Worm (Caenorhabditis elegans) whole organism, L4 larva: ENCODE results near the gene F58E2.3.

Source experiments
- Y105C5A.15 ChIP-seq: fragments of 200-800 bp; sonication (Bioruptor generic); IDR thresholded peaks from 2 replicates; pipeline ENCODE4 v1.3.6; 2022; ENCODE audit warnings: missing genetic modification characterization, missing compliant biosample characterization
- Y48G9A.11 ChIP-seq: fragments of 200-800 bp; sonication (Bioruptor generic); IDR thresholded peaks from 2 replicates; pipeline ENCODE4 v1.3.6; 2022; ENCODE audit warnings: missing genetic modification reagents, missing genetic modification characterization, missing compliant biosample characterization
- Y75B8A.6 ChIP-seq: fragments of 200-800 bp; sonication (Bioruptor generic); IDR thresholded peaks from 2 replicates; pipeline ENCODE4 v1.3.6; 2022; ENCODE audit warnings: missing genetic modification reagents, missing genetic modification characterization, missing compliant biosample characterization
- aha-1 ChIP-seq: fragments of 150-350 bp; peaks from one replicate; lab custom pipeline; 2014; ENCODE audit warnings: missing biosample characterization, missing genetic modification characterization
- aly-2 ChIP-seq: sonication (generic microtip); optimal IDR thresholded peaks from 2 replicates; lab custom pipeline; 2018; ENCODE audit warnings: missing biosample characterization, missing genetic modification characterization
- ama-1 ChIP-seq: fragments of 150-350 bp; optimal IDR thresholded peaks from 2 replicates; lab custom pipeline; 2014; ENCODE audit warnings: inconsistent platforms, mixed read lengths
- arid-1 ChIP-seq: fragments of 200-800 bp; sonication (Bioruptor generic); conservative IDR thresholded peaks from 2 replicates; pipeline ENCODE4 v1.3.6; 2022; ENCODE audit warnings: missing genetic modification reagents, missing genetic modification characterization, missing compliant biosample characterization
- attf-4 ChIP-seq: sonication (generic microtip); optimal IDR thresholded peaks from 3 replicates; lab custom pipeline; 2017; ENCODE audit warnings: missing biosample characterization, missing genetic modification characterization
- ceh-44 ChIP-seq: fragments of 200-800 bp; sonication (Bioruptor generic); IDR thresholded peaks from 2 replicates; pipeline ENCODE4 v1.3.6; 2022; ENCODE audit warnings: missing genetic modification reagents, missing genetic modification characterization, missing compliant biosample characterization
- ceh-62 ChIP-seq: sonication (generic microtip); optimal IDR thresholded peaks from 2 replicates; lab custom pipeline; 2017; ENCODE audit warnings: missing biosample characterization, missing genetic modification characterization
- ces-1 ChIP-seq: fragments of 150-350 bp; sonication (generic microtip); optimal IDR thresholded peaks from 4 replicates; lab custom pipeline; 2014; ENCODE audit warnings: missing biosample characterization, missing genetic modification reagents, missing genetic modification characterization
- ctbp-1 ChIP-seq: fragments of 200-800 bp; sonication (Bioruptor generic); IDR thresholded peaks from 2 replicates; pipeline ENCODE4 v1.3.6; 2022; ENCODE audit warnings: missing genetic modification reagents, missing genetic modification characterization, missing compliant biosample characterization
- dmd-8 ChIP-seq: fragments of 200-800 bp; sonication (Bioruptor generic); IDR thresholded peaks from 2 replicates; pipeline ENCODE4 v1.3.6; 2022; ENCODE audit warnings: missing genetic modification characterization, missing compliant biosample characterization
- dmd-9 ChIP-seq: fragments of 200-800 bp; sonication (Bioruptor generic); IDR thresholded peaks from 2 replicates; pipeline ENCODE4 v1.3.6; 2022; ENCODE audit warnings: missing genetic modification reagents, missing genetic modification characterization, missing compliant biosample characterization
- dve-1 ChIP-seq: sonication (generic microtip); optimal IDR thresholded peaks from 2 replicates; lab custom pipeline; 2017; ENCODE audit warnings: antibody characterized with exemption, mild to moderate bottlenecking, missing genetic modification characterization, missing compliant biosample characterization; ENCODE audit not compliant: insufficient read depth
- egl-27 ChIP-seq: sonication (generic microtip); optimal IDR thresholded peaks from 3 replicates; lab custom pipeline; 2017; ENCODE audit warnings: missing biosample characterization, missing genetic modification reagents, missing genetic modification characterization
- fkh-10 ChIP-seq: fragments of 150-350 bp; optimal IDR thresholded peaks from 2 replicates; lab custom pipeline; 2014; ENCODE audit warnings: missing biosample characterization, missing genetic modification reagents, missing genetic modification characterization
- gei-8 ChIP-seq: fragments of 200-800 bp; sonication (Bioruptor generic); optimal IDR thresholded peaks from 2 replicates; lab custom pipeline; 2018; ENCODE audit warnings: mild to moderate bottlenecking, missing genetic modification characterization, missing compliant biosample characterization
- hif-1 ChIP-seq, 2 experiments: sonication (generic microtip); optimal IDR thresholded peaks; 2 replicates each; lab custom pipeline; 2016 to 2017; ENCODE audit warnings: missing compliant biosample characterization in 2 of 2, missing genetic modification characterization in 2 of 2, missing genetic modification reagents in 2 of 2, missing genotype in 2 of 2, mild to moderate bottlenecking in 1 of 2
- jun-1 ChIP-seq: fragments of 150-350 bp; optimal IDR thresholded peaks from 2 replicates; lab custom pipeline; 2014; ENCODE audit warnings: missing biosample characterization, missing genetic modification reagents, missing genetic modification characterization
- lin-13 ChIP-seq: fragments of 150-350 bp; optimal IDR thresholded peaks from 2 replicates; lab custom pipeline; 2014; ENCODE audit warnings: missing biosample characterization, missing genetic modification reagents, missing genetic modification characterization
- lin-15B ChIP-seq: fragments of 150-350 bp; sonication (generic microtip); optimal IDR thresholded peaks from 3 replicates; lab custom pipeline; 2014; ENCODE audit warnings: missing biosample characterization, missing genetic modification characterization
- lin-29 ChIP-seq: fragments of 200-800 bp; sonication (Bioruptor generic); IDR thresholded peaks from 2 replicates; pipeline ENCODE4 v1.3.6; 2022; ENCODE audit warnings: missing genetic modification reagents, missing genetic modification characterization, missing compliant biosample characterization
- lin-38 ChIP-seq: fragments of 200-800 bp; sonication (Bioruptor generic); IDR thresholded peaks from 2 replicates; pipeline ENCODE4 v1.3.6; 2022; ENCODE audit warnings: missing genetic modification reagents, missing genetic modification characterization, missing compliant biosample characterization
- mdl-1 ChIP-seq, 2 experiments: fragments of 150-350 bp in 1 of 2; sonication (generic microtip) in 1 of 2; optimal IDR thresholded peaks; 2 replicates each; lab custom pipeline; 2014 to 2017; ENCODE audit warnings: missing biosample characterization in 2 of 2, missing genetic modification characterization in 2 of 2
- mes-2 ChIP-seq: sonication (generic microtip); optimal IDR thresholded peaks from 2 replicates; lab custom pipeline; 2016; ENCODE audit warnings: missing genotype, mild to moderate bottlenecking, missing genetic modification characterization, missing compliant biosample characterization; ENCODE audit not compliant: poor library complexity, severe bottlenecking
- mxl-3 ChIP-seq: fragments of 200-800 bp; sonication (Bioruptor generic); optimal IDR thresholded peaks from 2 replicates; lab custom pipeline; 2018; ENCODE audit warnings: mild to moderate bottlenecking, missing genetic modification characterization, missing compliant biosample characterization
- nhr-10 ChIP-seq: fragments of 150-350 bp; optimal IDR thresholded peaks from 2 replicates; lab custom pipeline; 2014; ENCODE audit warnings: missing biosample characterization, missing genetic modification characterization
- nhr-11 ChIP-seq: fragments of 150-350 bp; optimal IDR thresholded peaks from 2 replicates; lab custom pipeline; 2014; ENCODE audit warnings: missing biosample characterization, missing genetic modification characterization
- nhr-28 ChIP-seq: fragments of 150-350 bp; optimal IDR thresholded peaks from 2 replicates; lab custom pipeline; 2014; ENCODE audit warnings: missing biosample characterization, missing genetic modification characterization
- nhr-6 ChIP-seq: fragments of 150-350 bp; optimal IDR thresholded peaks from 2 replicates; lab custom pipeline; 2014; ENCODE audit warnings: missing biosample characterization, missing genetic modification characterization
- nhr-77 ChIP-seq: fragments of 150-350 bp; optimal IDR thresholded peaks from 2 replicates; lab custom pipeline; 2014; ENCODE audit warnings: missing biosample characterization, missing genetic modification characterization
- sdz-12 ChIP-seq: fragments of 200-800 bp; sonication (Bioruptor generic); optimal IDR thresholded peaks from 2 replicates; lab custom pipeline; 2018; ENCODE audit warnings: mild to moderate bottlenecking, missing genetic modification characterization, missing compliant biosample characterization
- set-16 ChIP-seq: fragments of 200-800 bp; sonication (Bioruptor generic); IDR thresholded peaks from 2 replicates; pipeline ENCODE4 v1.3.6; 2022; ENCODE audit warnings: missing genetic modification reagents, missing genetic modification characterization, missing compliant biosample characterization
- snpc-1.2 ChIP-seq: fragments of 200-800 bp; sonication (Bioruptor generic); IDR thresholded peaks from 2 replicates; pipeline ENCODE4 v1.3.6; 2022; ENCODE audit warnings: missing genetic modification reagents, missing genetic modification characterization, missing compliant biosample characterization
- unc-130 ChIP-seq: sonication (generic microtip); optimal IDR thresholded peaks from 2 replicates; lab custom pipeline; 2016; ENCODE audit warnings: missing genetic modification reagents, missing genetic modification characterization, missing compliant biosample characterization
- unc-62 ChIP-seq, 3 experiments: fragments of 150-350 bp in 1 of 3; sonication (generic microtip); optimal IDR thresholded peaks in 2 of 3; peaks in 1 of 3; 1 replicate in 1 of 3; 2 replicates in 2 of 3; lab custom pipeline; 2014 to 2017; ENCODE audit warnings: missing biosample characterization in 3 of 3, missing genetic modification characterization in 3 of 3, missing genetic modification reagents in 3 of 3, missing genotype in 1 of 3
- vab-7 ChIP-seq: fragments of 200-800 bp; sonication (Bioruptor generic); IDR thresholded peaks from 2 replicates; pipeline ENCODE4 v1.3.6; 2022; ENCODE audit warnings: missing genetic modification reagents, missing genetic modification characterization, missing compliant biosample characterization
- zag-1 ChIP-seq: fragments of 150-350 bp; optimal IDR thresholded peaks from 2 replicates; lab custom pipeline; 2014; ENCODE audit warnings: missing biosample characterization, missing genetic modification characterization
- zfp-3 ChIP-seq: fragments of 200-800 bp; sonication (Bioruptor generic); conservative IDR thresholded peaks from 2 replicates; pipeline ENCODE4 v1.3.6; 2022; ENCODE audit warnings: missing genetic modification reagents, missing genetic modification characterization, missing compliant biosample characterization
- zip-11 ChIP-seq: fragments of 200-800 bp; sonication (Bioruptor generic); IDR thresholded peaks from 2 replicates; pipeline ENCODE4 v1.3.6; 2022; ENCODE audit warnings: missing genetic modification characterization, missing compliant biosample characterization

Gene F58E2.3

ce11 chrIV:3497909-3498308 is 30.7 kb downstream of the F58E2.3 start, which contains the start of gene ceh-53:
TSS of gene ceh-53 (plus strand) at chrIV:3498209.
- TF ChIP-seq ceh-44 (GFP tag; lab: Robert Waterston, UW) (no peak), zfp-3 (GFP tag; lab: Robert Waterston, UW) (no peak), nhr-28 (tag; lab: Kevin White, UChicago) (no peak), Y75B8A.6 (no peak), nhr-6 (tag; lab: Kevin White, UChicago) (no peak), dmd-8 (GFP tag; lab: Robert Waterston, UW) (no peak), vab-7 (GFP tag; lab: Robert Waterston, UW) (no peak), nhr-10 (tag; lab: Kevin White, UChicago) (no peak), zag-1 (tag; lab: Kevin White, UChicago) (no peak), arid-1 (GFP tag; lab: Robert Waterston, UW) (no peak), ces-1 (no peak), Y105C5A.15 (GFP tag; lab: Robert Waterston, UW) (no peak), aly-2 (no peak), dmd-9 (GFP tag; lab: Robert Waterston, UW) (no peak), unc-130 (GFP tag; lab: Kevin White, UChicago) (no peak), egl-27 (tag; lab: Kevin White, UChicago) (no peak), mxl-3 (GFP tag; lab: Kevin White, UChicago) (no peak)

- TF ChIP-seq unc-62 (GFP tag; optimal IDR thresholded peaks at IDR 0.05 in 1 of 2; lab: Kevin White, UChicago) (peak in 1 of 2 experiments; percentile 80), unc-62 (tag; optimal IDR thresholded peaks at IDR 0.05; lab: Kevin White, UChicago) (no peak), ctbp-1 (GFP tag; lab: Robert Waterston, UW) (no peak), aha-1 (tag; lab: Kevin White, UChicago) (peak; percentile 90), set-16 (GFP tag; lab: Robert Waterston, UW) (0 out of 2 replicates have a peak, but pooled peaks have one; percentile 9)
Measured at ce11 chrIV:3501981-3502736, 34.9 kb downstream of the F58E2.3 start.

DNA sequence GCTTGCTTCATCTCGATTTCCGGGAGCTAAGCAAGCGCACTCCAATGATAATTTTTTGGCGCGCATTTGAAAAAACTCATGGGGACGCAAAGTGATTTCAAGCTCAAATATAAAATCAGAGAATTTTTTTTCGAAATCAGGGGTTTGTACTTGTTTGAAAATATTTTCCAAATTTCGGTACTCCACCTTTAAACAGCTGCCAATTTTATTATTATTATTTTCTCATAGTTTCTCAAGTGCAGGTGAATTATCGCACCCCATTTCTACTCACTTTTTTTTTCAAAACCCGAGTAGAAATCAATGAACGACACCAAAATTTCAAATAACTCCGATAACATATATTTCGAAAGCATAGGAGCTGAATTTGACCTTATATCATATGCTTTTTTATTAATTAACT is 36.9 kb downstream of the F58E2.3 start, which contains the start of gene srz-83:
srz-83 (plus strand) TSS at position 301 of the 400 bp plus-strand sequence.
- TF ChIP-seq nhr-77 (tag; lab: Kevin White, UChicago) = no peak
- no peak for TF ChIP-seq attf-4 (tag; lab: Kevin White, UChicago)
- no peak for TF ChIP-seq snpc-1.2 (GFP tag; lab: Robert Waterston, UW)
- no peak for TF ChIP-seq jun-1 (tag; lab: Kevin White, UChicago)
- no peak for TF ChIP-seq ces-1
- TF ChIP-seq lin-15B (tag; lab: Kevin White, UChicago) = no peak
- no peak for TF ChIP-seq gei-8 (GFP tag; lab: Kevin White, UChicago)
- no peak for TF ChIP-seq zip-11
- TF ChIP-seq lin-13 = no peak
- no peak for TF ChIP-seq nhr-28 (tag; lab: Kevin White, UChicago)
- TF ChIP-seq mes-2 = no peak
- no peak for TF ChIP-seq Y105C5A.15 (GFP tag; lab: Robert Waterston, UW)
- TF ChIP-seq lin-29 (GFP tag; lab: Robert Waterston, UW) = no peak
- no peak for TF ChIP-seq egl-27 (tag; lab: Kevin White, UChicago)
- no peak for TF ChIP-seq fkh-10 (GFP tag; lab: Kevin White, UChicago)
- TF ChIP-seq sdz-12 (GFP tag; lab: Kevin White, UChicago) = no peak
- TF ChIP-seq nhr-6 (tag; lab: Kevin White, UChicago) = no peak
- TF ChIP-seq nhr-11 (tag; lab: Kevin White, UChicago) = no peak

DNA sequence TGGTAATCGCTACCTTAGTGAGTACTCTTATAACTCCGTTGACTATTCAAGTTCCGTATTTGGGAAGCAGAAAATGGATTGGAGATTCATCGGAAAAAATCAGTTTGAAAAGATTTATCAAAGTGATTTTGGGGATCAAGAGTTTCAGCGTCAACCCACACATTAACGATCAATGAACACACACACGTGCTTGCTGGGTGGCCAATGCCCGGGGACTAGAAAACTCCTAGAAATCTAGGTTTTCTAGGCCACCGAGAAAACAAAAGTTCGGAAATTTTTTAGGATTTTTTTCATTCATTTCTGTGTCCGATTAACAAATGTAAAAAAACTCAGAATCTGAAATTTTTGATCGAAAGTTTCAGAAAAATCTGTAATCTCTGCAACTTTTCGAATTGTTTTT is 38.7 kb downstream of the F58E2.3 start:
- peak; percentile 42 for TF ChIP-seq mxl-3 (GFP tag; lab: Kevin White, UChicago)
- peak; percentile 2 for TF ChIP-seq dve-1 (tag; lab: Kevin White, UChicago)
- peak; percentile 2 for TF ChIP-seq ama-1
- TF ChIP-seq ceh-62 (tag; lab: Kevin White, UChicago) = no peak
- no peak for TF ChIP-seq zip-11
- TF ChIP-seq hif-1 (tag; optimal IDR thresholded peaks at IDR 0.05; lab: Kevin White, UChicago) = peak in 1 of 2 experiments; percentile 11
- no peak for TF ChIP-seq mdl-1 (tag; optimal IDR thresholded peaks at IDR 0.05; lab: Kevin White, UChicago)
- peak; percentile 67 for TF ChIP-seq mes-2
- peak; percentile 29; the same call in 1 of the 2 replicates for TF ChIP-seq lin-38 (GFP tag; lab: Robert Waterston, UW)
- TF ChIP-seq Y105C5A.15 (GFP tag; lab: Robert Waterston, UW) = 0 out of 2 replicates have a peak, but pooled peaks have one; percentile 33
- peak in 1 of 2 experiments; percentile 30 for TF ChIP-seq unc-62 (GFP tag; optimal IDR thresholded peaks at IDR 0.05 in 1 of 2; lab: Kevin White, UChicago)
- no peak for TF ChIP-seq unc-62 (tag; optimal IDR thresholded peaks at IDR 0.05; lab: Kevin White, UChicago)
- TF ChIP-seq Y48G9A.11 (GFP tag; lab: Robert Waterston, UW) = peak; percentile 32; the same call in 1 of the 2 replicates
